Worm (Caenorhabditis elegans) whole organism, L4 larva: ENCODE results near the gene nhr-164.

Experiments
- daf-16 ChIP-seq, 3 experiments: sonication (generic microtip); optimal IDR thresholded peaks; 2 replicates each; lab custom pipeline; 2016 to 2017; ENCODE audit warnings: missing genetic modification characterization in 3 of 3, missing genetic modification reagents in 3 of 3, mild to moderate bottlenecking in 2 of 3, missing compliant biosample characterization in 2 of 3, missing biosample characterization in 1 of 3, moderate library complexity in 1 of 3
- dpl-1 ChIP-seq: fragments of 150-350 bp; optimal IDR thresholded peaks from 2 replicates; lab custom pipeline; 2014; ENCODE audit warnings: missing biosample characterization, missing genetic modification reagents, missing genetic modification characterization
- egl-27 ChIP-seq: sonication (generic microtip); optimal IDR thresholded peaks from 3 replicates; lab custom pipeline; 2017; ENCODE audit warnings: missing biosample characterization, missing genetic modification reagents, missing genetic modification characterization
- nhr-25 ChIP-seq: sonication (generic microtip); optimal IDR thresholded peaks from 2 replicates; lab custom pipeline; 2017; ENCODE audit warnings: missing genetic modification characterization, mild to moderate bottlenecking, missing compliant biosample characterization, antibody characterized with exemption, moderate library complexity, borderline replicate concordance; ENCODE audit not compliant: insufficient read depth
- nhr-28 ChIP-seq: fragments of 150-350 bp; optimal IDR thresholded peaks from 2 replicates; lab custom pipeline; 2014; ENCODE audit warnings: missing biosample characterization, missing genetic modification characterization

ce11 chrV:15191971-15192370, 43.6 kb downstream of the nhr-164 start:
- TF ChIP-seq egl-27 (tag; lab: Kevin White, UChicago) = no peak
- TF ChIP-seq nhr-25 (tag; lab: Kevin White, UChicago) = no peak
- TF ChIP-seq dpl-1 (GFP tag; lab: Kevin White, UChicago) = no peak
- TF ChIP-seq daf-16 (GFP tag; optimal IDR thresholded peaks at IDR 0.05; lab: Kevin White, UChicago) = no peak
- TF ChIP-seq daf-16 (tag; optimal IDR thresholded peaks at IDR 0.05; lab: Kevin White, UChicago) = no peak
- TF ChIP-seq nhr-28 = no peak
